Worm (Caenorhabditis elegans) whole organism, L4/young adult: ENCODE measurements around the gene R07B7.9.

Source experiments
- W03F9.2 ChIP-seq: fragments of 150-350 bp; optimal IDR thresholded peaks from 2 replicates; lab custom pipeline; 2014; ENCODE audit warnings: missing biosample characterization, missing genetic modification characterization
- dao-5 ChIP-seq: sonication (generic microtip); optimal IDR thresholded peaks from 2 replicates; lab custom pipeline; 2016; ENCODE audit warnings: missing genotype, missing genetic modification characterization, moderate library complexity, missing compliant biosample characterization
- him-1 ChIP-seq: sonication (generic microtip); optimal IDR thresholded peaks from 2 replicates; lab custom pipeline; 2016; ENCODE audit warnings: missing genotype, missing genetic modification reagents, missing genetic modification characterization, missing compliant biosample characterization

DNA sequence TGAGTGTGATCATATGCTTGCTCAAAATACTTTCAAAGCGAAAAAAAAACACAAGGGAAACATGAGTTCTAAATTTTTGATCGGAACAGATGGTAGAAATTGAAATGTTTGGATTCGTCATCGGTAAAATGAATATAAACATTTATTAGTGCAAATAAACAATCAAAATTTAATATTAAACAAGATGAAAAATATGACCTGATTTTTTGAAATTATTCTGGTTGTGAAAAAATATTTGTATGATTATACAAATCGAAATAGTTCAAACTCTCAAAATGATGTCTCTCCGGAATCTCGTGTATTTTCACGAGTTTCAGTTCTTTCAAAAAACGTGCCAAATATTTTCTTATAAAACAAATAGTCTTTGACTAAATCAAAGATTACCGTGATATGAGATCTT, 40.2 kb upstream of the R07B7.9 start, which contains the start of gene C13C4.7:
- no peak for TF ChIP-seq W03F9.2
- TF ChIP-seq dao-5 (tag; lab: Kevin White, UChicago): no peak
- no peak for TF ChIP-seq him-1 (tag; lab: Kevin White, UChicago)
